Worm (Caenorhabditis elegans) whole organism, L2 larva: ENCODE data around the gene txt-19.

Experiments used
- F13H6.1 ChIP-seq: sonication (generic microtip); optimal IDR thresholded peaks from 2 replicates; lab custom pipeline; 2016; ENCODE audit warnings: missing genetic modification characterization, missing compliant biosample characterization
- Y55F3AM.14 ChIP-seq: fragments of 200-800 bp; sonication (Bioruptor generic); optimal IDR thresholded peaks from 2 replicates; lab custom pipeline; 2018; ENCODE audit warnings: mild to moderate bottlenecking, missing genetic modification characterization, missing compliant biosample characterization
- ZK546.5 ChIP-seq: sonication (generic microtip); optimal IDR thresholded peaks from 2 replicates; lab custom pipeline; 2017; ENCODE audit warnings: missing biosample characterization, missing genetic modification characterization
- ama-1 ChIP-seq: fragments of 150-350 bp; optimal IDR thresholded peaks from 2 replicates; lab custom pipeline; 2018; ENCODE audit warnings: inconsistent platforms
- blmp-1 ChIP-seq: sonication (generic microtip); optimal IDR thresholded peaks from 2 replicates; lab custom pipeline; 2017; ENCODE audit warnings: missing genetic modification characterization, mild to moderate bottlenecking, missing compliant biosample characterization, antibody characterized with exemption, moderate library complexity; ENCODE audit not compliant: insufficient read depth
- ceh-16 ChIP-seq: fragments of 150-350 bp; optimal IDR thresholded peaks from 2 replicates; lab custom pipeline; 2014; ENCODE audit warnings: missing biosample characterization, missing genetic modification characterization
- ceh-82 ChIP-seq: fragments of 150-350 bp; optimal IDR thresholded peaks from 2 replicates; lab custom pipeline; 2014; ENCODE audit warnings: missing biosample characterization, missing genetic modification characterization
- crh-2 ChIP-seq: sonication (generic microtip); optimal IDR thresholded peaks from 2 replicates; lab custom pipeline; 2017; ENCODE audit warnings: missing biosample characterization, missing genetic modification characterization
- elt-1 ChIP-seq: fragments of 150-350 bp; optimal IDR thresholded peaks from 2 replicates; lab custom pipeline; 2014; ENCODE audit warnings: missing biosample characterization, missing genetic modification characterization
- fos-1 ChIP-seq: fragments of 150-350 bp; optimal IDR thresholded peaks from 2 replicates; lab custom pipeline; 2014; ENCODE audit warnings: missing biosample characterization, missing genetic modification characterization
- gmeb-1 ChIP-seq: fragments of 150-350 bp; optimal IDR thresholded peaks from 2 replicates; lab custom pipeline; 2014; ENCODE audit warnings: missing biosample characterization, missing genetic modification characterization
- lin-13 ChIP-seq: fragments of 150-350 bp; optimal IDR thresholded peaks from 2 replicates; lab custom pipeline; 2014; ENCODE audit warnings: missing biosample characterization, missing genetic modification reagents, missing genetic modification characterization
- lsy-2 ChIP-seq, 2 experiments: fragments of 150-350 bp in 1 of 2; sonication (generic microtip) in 1 of 2; optimal IDR thresholded peaks; 2 replicates each; lab custom pipeline; 2014 to 2017; ENCODE audit warnings: missing biosample characterization in 2 of 2, missing genetic modification characterization in 2 of 2
- mab-5 ChIP-seq: fragments of 150-350 bp; optimal IDR thresholded peaks from 2 replicates; lab custom pipeline; 2014; ENCODE audit warnings: missing biosample characterization, missing genetic modification characterization
- mbf-1 ChIP-seq: sonication (generic microtip); optimal IDR thresholded peaks from 2 replicates; lab custom pipeline; 2017; ENCODE audit warnings: missing biosample characterization, missing genetic modification characterization
- mdl-1 ChIP-seq, 2 experiments: fragments of 150-350 bp in 1 of 2; sonication (generic microtip) in 1 of 2; optimal IDR thresholded peaks; 2 replicates each; lab custom pipeline; 2017; ENCODE audit warnings: missing biosample characterization in 2 of 2, missing genetic modification characterization in 2 of 2
- nhr-10 ChIP-seq: sonication (generic microtip); optimal IDR thresholded peaks from 2 replicates; lab custom pipeline; 2017; ENCODE audit warnings: missing biosample characterization, missing genetic modification characterization
- nhr-12 ChIP-seq: fragments of 150-350 bp; optimal IDR thresholded peaks from 2 replicates; lab custom pipeline; 2014; ENCODE audit warnings: missing biosample characterization, missing genetic modification characterization
- nhr-129 ChIP-seq: fragments of 150-350 bp; optimal IDR thresholded peaks from 2 replicates; lab custom pipeline; 2014; ENCODE audit warnings: missing biosample characterization, missing genetic modification characterization
- nhr-23 ChIP-seq: fragments of 150-350 bp; optimal IDR thresholded peaks from 2 replicates; lab custom pipeline; 2014; ENCODE audit warnings: missing biosample characterization, missing genetic modification reagents, missing genetic modification characterization
- nhr-237 ChIP-seq: fragments of 150-350 bp; optimal IDR thresholded peaks from 2 replicates; lab custom pipeline; 2014; ENCODE audit warnings: missing biosample characterization, missing genetic modification characterization
- nhr-25 ChIP-seq: fragments of 150-350 bp; sonication (generic microtip); optimal IDR thresholded peaks from 3 replicates; lab custom pipeline; 2014; ENCODE audit warnings: missing biosample characterization, missing genetic modification characterization
- nhr-77 ChIP-seq: fragments of 150-350 bp; optimal IDR thresholded peaks from 2 replicates; lab custom pipeline; 2014; ENCODE audit warnings: missing biosample characterization, missing genetic modification characterization
- peb-1 ChIP-seq: fragments of 150-350 bp; optimal IDR thresholded peaks from 2 replicates; lab custom pipeline; 2014; ENCODE audit warnings: missing biosample characterization, missing genetic modification characterization
- sem-4 ChIP-seq: fragments of 150-350 bp; optimal IDR thresholded peaks from 2 replicates; lab custom pipeline; 2014; ENCODE audit warnings: missing biosample characterization, missing genetic modification reagents, missing genetic modification characterization
- skn-1 ChIP-seq: sonication (generic microtip); optimal IDR thresholded peaks from 2 replicates; lab custom pipeline; 2017; ENCODE audit warnings: missing biosample characterization, missing genetic modification characterization
- sma-3 ChIP-seq: sonication (generic microtip); optimal IDR thresholded peaks from 2 replicates; lab custom pipeline; 2016; ENCODE audit warnings: missing genetic modification reagents, missing genetic modification characterization, missing compliant biosample characterization
- sma-9 ChIP-seq, 2 experiments: fragments of 150-350 bp in 1 of 2; sonication (generic microtip) in 1 of 2; optimal IDR thresholded peaks; 2 replicates each; lab custom pipeline; 2014 to 2016; ENCODE audit warnings: missing genetic modification characterization in 2 of 2, mild to moderate bottlenecking in 1 of 2, missing biosample characterization in 1 of 2, missing compliant biosample characterization in 1 of 2, missing genetic modification reagents in 1 of 2, moderate library complexity in 1 of 2
- snpc-4 ChIP-seq: fragments of 150-350 bp; optimal IDR thresholded peaks from 2 replicates; lab custom pipeline; 2014; ENCODE audit warnings: missing biosample characterization, missing genetic modification characterization
- unc-39 ChIP-seq: fragments of 150-350 bp; optimal IDR thresholded peaks from 2 replicates; lab custom pipeline; 2014; ENCODE audit warnings: missing biosample characterization, missing genetic modification characterization
- unc-55 ChIP-seq: fragments of 150-350 bp; sonication (generic microtip); optimal IDR thresholded peaks from 3 replicates; lab custom pipeline; 2014; ENCODE audit warnings: missing biosample characterization, missing genetic modification reagents, missing genetic modification characterization
- ztf-1 ChIP-seq: fragments of 200-800 bp; sonication (Bioruptor generic); conservative IDR thresholded peaks from 2 replicates; pipeline ENCODE4 v1.3.6; 2022; ENCODE audit warnings: missing genetic modification characterization, missing compliant biosample characterization
- ztf-4 ChIP-seq: fragments of 150-350 bp; optimal IDR thresholded peaks from 2 replicates; lab custom pipeline; 2014; ENCODE audit warnings: missing biosample characterization, missing genetic modification characterization

Gene txt-19

ce11 chrIV:12834417-12834731 is 11.3 kb upstream of the txt-19 start:
- TF ChIP-seq nhr-237 (tag; lab: Kevin White, UChicago), result no peak
- no peak for TF ChIP-seq nhr-23 (tag; lab: Kevin White, UChicago)
- no peak for TF ChIP-seq mbf-1 (tag; lab: Kevin White, UChicago)
- TF ChIP-seq fos-1, result peak; percentile 81
- TF ChIP-seq ama-1 (lab: Kevin White, UChicago), result no peak
- peak; percentile 26 for TF ChIP-seq unc-55 (GFP tag; lab: Kevin White, UChicago)
- peak; percentile 8 for TF ChIP-seq nhr-129 (tag; lab: Kevin White, UChicago)
- TF ChIP-seq nhr-12 (tag; lab: Kevin White, UChicago), result no peak
- peak; percentile 34 for TF ChIP-seq sma-9 (GFP tag; optimal IDR thresholded peaks at IDR 0.05; lab: Kevin White, UChicago)
- no peak for TF ChIP-seq sma-9 (tag; optimal IDR thresholded peaks at IDR 0.05; lab: Kevin White, UChicago)
- no peak for TF ChIP-seq crh-2 (tag; lab: Kevin White, UChicago)
- no peak for TF ChIP-seq snpc-4 (tag; lab: Kevin White, UChicago)
- TF ChIP-seq gmeb-1 (tag; lab: Kevin White, UChicago), result no peak
- TF ChIP-seq lsy-2 (tag; optimal IDR thresholded peaks at IDR 0.05; lab: Kevin White, UChicago), result peak in 1 of 2 experiments; percentile 29
- TF ChIP-seq elt-1 (tag; lab: Kevin White, UChicago), result no peak
- TF ChIP-seq unc-39 (tag; lab: Kevin White, UChicago), result no peak
- no peak for TF ChIP-seq ZK546.5 (tag; lab: Kevin White, UChicago)
- TF ChIP-seq, all 48 proteins: peak for 5

- no peak for TF ChIP-seq ama-1 (lab: Kevin White, UChicago)
- TF ChIP-seq lsy-2 (tag; optimal IDR thresholded peaks at IDR 0.05; lab: Kevin White, UChicago), result no peak
- no peak for TF ChIP-seq Y55F3AM.14 (GFP tag; lab: Kevin White, UChicago)
- no peak for TF ChIP-seq peb-1 (tag; lab: Kevin White, UChicago)
- TF ChIP-seq nhr-23 (tag; lab: Kevin White, UChicago), result no peak
These were observed 10.3 kb upstream of the txt-19 start for ce11 chrIV:12835363-12835762.

ce11 chrIV:12836208-12836607 is 9.5 kb upstream of the txt-19 start, which contains the start of gene M02B1.3:
Gene M02B1.3 (plus strand): TSS chrIV:12836508.
- no peak for TF ChIP-seq fos-1
- TF ChIP-seq nhr-12 (tag; lab: Kevin White, UChicago), result no peak
- TF ChIP-seq ztf-1, result no peak
- no peak for TF ChIP-seq snpc-4 (tag; lab: Kevin White, UChicago)

- TF ChIP-seq nhr-129 (tag; lab: Kevin White, UChicago) (peak; percentile 41), lin-13 (GFP tag; lab: Kevin White, UChicago) (no peak), sem-4 (peak; percentile 39), fos-1 (peak; percentile 38), F13H6.1 (peak; percentile 49), ztf-4 (no peak), nhr-25 (tag; lab: Kevin White, UChicago) (peak; percentile 17), blmp-1 (tag; lab: Kevin White, UChicago) (peak; percentile 11), lsy-2 (tag; optimal IDR thresholded peaks at IDR 0.05; lab: Kevin White, UChicago) (no peak), sma-9 (GFP tag; optimal IDR thresholded peaks at IDR 0.05; lab: Kevin White, UChicago) (peak; percentile 32), sma-9 (tag; optimal IDR thresholded peaks at IDR 0.05; lab: Kevin White, UChicago) (no peak)
These were observed 5.4 kb upstream of the txt-19 start for ce11 chrIV:12840348-12840747.

- TF ChIP-seq mdl-1 (tag; optimal IDR thresholded peaks at IDR 0.05; lab: Kevin White, UChicago) (no peak), gmeb-1 (tag; lab: Kevin White, UChicago) (no peak), nhr-10 (tag; lab: Kevin White, UChicago) (no peak), nhr-129 (tag; lab: Kevin White, UChicago) (no peak), nhr-77 (tag; lab: Kevin White, UChicago) (no peak), sma-3 (GFP tag; lab: Kevin White, UChicago) (no peak), ceh-82 (no peak), elt-1 (tag; lab: Kevin White, UChicago) (no peak)
These were observed 4.8 kb upstream of the txt-19 start for ce11 chrIV:12840873-12841272.

DNA sequence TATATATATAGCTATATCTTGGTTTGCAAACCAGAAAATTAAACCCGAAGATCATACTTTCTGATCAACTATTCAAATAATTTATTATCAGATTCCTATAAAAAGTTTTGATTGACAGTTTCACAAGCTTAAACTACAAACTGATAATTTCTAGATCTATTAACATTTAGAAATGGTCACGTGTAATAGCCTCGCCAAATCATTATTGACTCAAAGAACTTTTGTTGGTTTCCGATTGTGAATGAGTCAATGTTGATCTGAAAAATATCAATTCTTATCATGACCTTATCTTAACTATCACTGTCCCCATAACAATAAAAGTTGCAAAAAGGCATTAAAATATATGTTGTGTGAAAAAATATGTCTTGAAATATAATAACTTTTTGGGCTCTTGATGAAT is 3.6 kb upstream of the txt-19 start:
- TF ChIP-seq crh-2 (tag; lab: Kevin White, UChicago) (peak; percentile 53), mab-5 (tag; lab: Kevin White, UChicago) (no peak), sem-4 (no peak), ceh-82 (no peak), gmeb-1 (tag; lab: Kevin White, UChicago) (peak; percentile 32), snpc-4 (tag; lab: Kevin White, UChicago) (no peak), sma-9 (GFP tag; optimal IDR thresholded peaks at IDR 0.05; lab: Kevin White, UChicago) (peak; percentile 55), sma-9 (tag; optimal IDR thresholded peaks at IDR 0.05; lab: Kevin White, UChicago) (no peak), ama-1 (lab: Kevin White, UChicago) (no peak), fos-1 (peak; percentile 85), ceh-16 (tag; lab: Kevin White, UChicago) (no peak), skn-1 (peak; percentile 71), mdl-1 (tag; optimal IDR thresholded peaks at IDR 0.05; lab: Kevin White, UChicago) (no peak), lsy-2 (tag; optimal IDR thresholded peaks at IDR 0.05; lab: Kevin White, UChicago) (peak in 1 of 2 experiments; percentile 8)
